Fruit fly (Drosophila melanogaster) whole organism, embryonic: ENCODE measurements around the gene dsd.

ENCODE experiments used
- Ada2b ChIP-seq: fragments of 200-800 bp; sonication (Bioruptor generic); IDR thresholded peaks from 2 replicates; pipeline ENCODE4 v1.3.6; 2022; ENCODE audit warnings: missing biosample characterization, missing genetic modification characterization
- Atf3 ChIP-seq: fragments of 200-800 bp; sonication (Bioruptor generic); optimal IDR thresholded peaks from 3 replicates; lab custom pipeline; 2016; ENCODE audit warnings: missing biosample characterization, missing genetic modification characterization
- Blimp-1 ChIP-seq: fragments of 200-800 bp; sonication (Bioruptor generic); optimal IDR thresholded peaks from 3 replicates; lab custom pipeline; 2018; ENCODE audit warnings: missing biosample characterization, missing genetic modification characterization, mild to moderate bottlenecking, moderate library complexity, missing genetic modification reagents
- CG10543 ChIP-seq: fragments of 200-800 bp; sonication (Bioruptor generic); optimal IDR thresholded peaks from 3 replicates; lab custom pipeline; 2017; ENCODE audit warnings: missing biosample characterization, mild to moderate bottlenecking, missing genetic modification characterization, moderate library complexity
- CG11560 ChIP-seq: fragments of 200-800 bp; sonication (Bioruptor generic); IDR thresholded peaks from 3 replicates; pipeline ENCODE4 v1.3.6; 2022; ENCODE audit warnings: missing biosample characterization, missing genetic modification characterization
- CG12299 ChIP-seq: fragments of 200-800 bp; sonication (Bioruptor generic); optimal IDR thresholded peaks from 2 replicates; lab custom pipeline; 2018; ENCODE audit warnings: missing biosample characterization, mild to moderate bottlenecking, missing genetic modification characterization
- CG12744 ChIP-seq: fragments of 200-800 bp; sonication (Bioruptor generic); optimal IDR thresholded peaks from 2 replicates; lab custom pipeline; 2016; ENCODE audit warnings: missing biosample characterization, missing genetic modification characterization
- CG13296 ChIP-seq: fragments of 200-800 bp; sonication (Bioruptor generic); optimal IDR thresholded peaks from 3 replicates; lab custom pipeline; 2018; ENCODE audit warnings: missing biosample characterization, mild to moderate bottlenecking, missing genetic modification characterization
- CG14014 ChIP-seq: fragments of 200-800 bp; sonication (Bioruptor generic); IDR thresholded peaks from 2 replicates; pipeline ENCODE4 v1.3.6; 2022; ENCODE audit warnings: missing biosample characterization, missing genetic modification characterization
- CG16815 ChIP-seq: fragments of 200-800 bp; sonication (Bioruptor generic); optimal IDR thresholded peaks from 3 replicates; lab custom pipeline; 2017; ENCODE audit warnings: missing biosample characterization, mild to moderate bottlenecking, missing genetic modification characterization
- CG1832 ChIP-seq: fragments of 200-800 bp; sonication (Bioruptor generic); optimal IDR thresholded peaks from 2 replicates; lab custom pipeline; 2017; ENCODE audit warnings: missing biosample characterization, mild to moderate bottlenecking, missing genetic modification characterization, inconsistent platforms
- CG18619 ChIP-seq: fragments of 200-800 bp; sonication (Bioruptor generic); optimal IDR thresholded peaks from 3 replicates; lab custom pipeline; 2017; ENCODE audit warnings: missing biosample characterization, mild to moderate bottlenecking, missing genetic modification characterization
- CG18764 ChIP-seq: fragments of 200-800 bp; sonication (Bioruptor generic); optimal IDR thresholded peaks from 3 replicates; lab custom pipeline; 2016; ENCODE audit warnings: missing biosample characterization, missing genetic modification characterization
- CG2120 ChIP-seq: fragments of 200-800 bp; sonication (Bioruptor generic); optimal IDR thresholded peaks from 3 replicates; lab custom pipeline; 2016; ENCODE audit warnings: missing biosample characterization, missing genetic modification characterization
- CG2875 ChIP-seq: fragments of 200-800 bp; sonication (Bioruptor generic); optimal IDR thresholded peaks from 2 replicates; lab custom pipeline; 2017; ENCODE audit warnings: missing biosample characterization, mild to moderate bottlenecking, missing genetic modification characterization, missing genetic modification reagents
- CG32772 ChIP-seq: fragments of 200-800 bp; sonication (Bioruptor generic); IDR thresholded peaks from 2 replicates; pipeline ENCODE4 v1.3.6; 2022; ENCODE audit warnings: missing biosample characterization, missing genetic modification characterization
- CG3281 ChIP-seq: fragments of 200-800 bp; sonication (Bioruptor generic); optimal IDR thresholded peaks from 3 replicates; lab custom pipeline; 2017; ENCODE audit warnings: missing biosample characterization, mild to moderate bottlenecking, missing genetic modification characterization
- CG33213 ChIP-seq: fragments of 200-800 bp; sonication (Bioruptor generic); optimal IDR thresholded peaks from 3 replicates; lab custom pipeline; 2016; ENCODE audit warnings: missing biosample characterization, missing genetic modification characterization
- CG3407 ChIP-seq: fragments of 200-800 bp; sonication (Bioruptor generic); optimal IDR thresholded peaks from 2 replicates; lab custom pipeline; 2018; ENCODE audit warnings: missing biosample characterization, mild to moderate bottlenecking, missing genetic modification characterization
- CG3995 ChIP-seq: fragments of 200-800 bp; sonication (Bioruptor generic); optimal IDR thresholded peaks from 3 replicates; lab custom pipeline; 2016; ENCODE audit warnings: missing biosample characterization, missing genetic modification characterization
- CG6175 ChIP-seq: fragments of 200-800 bp; sonication (Bioruptor generic); IDR thresholded peaks from 3 replicates; pipeline ENCODE4 v1.3.6; 2022; ENCODE audit warnings: missing biosample characterization, missing genetic modification characterization
- CkIIα-i1 ChIP-seq: fragments of 200-800 bp; sonication (Bioruptor generic); IDR thresholded peaks from 2 replicates; pipeline ENCODE4 v1.3.6; 2022; ENCODE audit warnings: missing biosample characterization, missing genetic modification characterization
- CoRest ChIP-seq: fragments of 200-800 bp; sonication (Bioruptor generic); optimal IDR thresholded peaks from 3 replicates; lab custom pipeline; 2018; ENCODE audit warnings: missing biosample characterization, mild to moderate bottlenecking, missing genetic modification characterization, moderate library complexity
- CrebB ChIP-seq: fragments of 200-800 bp; sonication (Bioruptor generic); optimal IDR thresholded peaks from 3 replicates; lab custom pipeline; 2018; ENCODE audit warnings: missing biosample characterization, mild to moderate bottlenecking, missing genetic modification characterization
- Ets97D ChIP-seq: fragments of 200-800 bp; sonication (Bioruptor generic); optimal IDR thresholded peaks from 3 replicates; lab custom pipeline; 2016; ENCODE audit warnings: missing biosample characterization, missing genetic modification characterization
- GATAe ChIP-seq: fragments of 200-800 bp; sonication (Bioruptor generic); conservative IDR thresholded peaks from 2 replicates; pipeline ENCODE4 v1.3.6; 2022; ENCODE audit warnings: missing biosample characterization, missing genetic modification characterization
- HLH4C ChIP-seq: fragments of 200-800 bp; sonication (Bioruptor generic); IDR thresholded peaks from 3 replicates; pipeline ENCODE4 v1.3.6; 2022; ENCODE audit warnings: missing biosample characterization, missing genetic modification characterization; ENCODE audit not compliant: partially characterized antibody
- Lim3 ChIP-seq: fragments of 200-800 bp; sonication (Bioruptor generic); IDR thresholded peaks from 2 replicates; pipeline ENCODE4 v1.3.6; 2022; ENCODE audit warnings: missing biosample characterization, missing genetic modification characterization
- Med ChIP-seq: fragments of 200-800 bp; sonication (Bioruptor generic); peaks from one replicate; lab custom pipeline; 2016; ENCODE audit warnings: missing biosample characterization, missing genetic modification characterization, mild to moderate bottlenecking, inconsistent platforms, moderate library complexity
- NC2β ChIP-seq: fragments of 200-800 bp; sonication (Bioruptor generic); optimal IDR thresholded peaks from 2 replicates; lab custom pipeline; 2016; ENCODE audit warnings: missing biosample characterization, missing genetic modification characterization
- PHDP ChIP-seq: fragments of 200-800 bp; sonication (Bioruptor generic); optimal IDR thresholded peaks from 3 replicates; lab custom pipeline; 2018; ENCODE audit warnings: missing biosample characterization, mild to moderate bottlenecking, missing genetic modification characterization, moderate library complexity
- Usf ChIP-seq: fragments of 200-800 bp; sonication (Bioruptor generic); optimal IDR thresholded peaks from 2 replicates; lab custom pipeline; 2017; ENCODE audit warnings: missing genotype, missing biosample characterization, missing genetic modification characterization
- ac ChIP-seq: fragments of 200-800 bp; sonication (Bioruptor generic); optimal IDR thresholded peaks from 3 replicates; lab custom pipeline; 2017; ENCODE audit warnings: missing biosample characterization, mild to moderate bottlenecking, missing genetic modification characterization
- esg ChIP-seq: fragments of 200-800 bp; sonication (Bioruptor generic); conservative IDR thresholded peaks from 2 replicates; pipeline ENCODE4 v1.3.6; 2022; ENCODE audit warnings: missing biosample characterization, missing genetic modification characterization
- eyg ChIP-seq: fragments of 200-800 bp; sonication (Bioruptor generic); optimal IDR thresholded peaks from 3 replicates; lab custom pipeline; 2016; ENCODE audit warnings: missing biosample characterization, missing genetic modification characterization
- hbn ChIP-seq: fragments of 200-800 bp; sonication (Bioruptor generic); IDR thresholded peaks from 2 replicates; pipeline ENCODE4 v1.3.6; 2022; ENCODE audit warnings: missing biosample characterization, missing genetic modification characterization; ENCODE audit not compliant: partially characterized antibody
- klu ChIP-seq: fragments of 200-800 bp; sonication (Bioruptor generic); IDR thresholded peaks from 2 replicates; pipeline ENCODE4 v1.3.6; 2022; ENCODE audit warnings: missing biosample characterization, missing genetic modification characterization
- pfk ChIP-seq: fragments of 200-800 bp; sonication (Bioruptor generic); optimal IDR thresholded peaks from 2 replicates; lab custom pipeline; 2018; ENCODE audit warnings: missing biosample characterization, mild to moderate bottlenecking, missing genetic modification characterization, moderate library complexity
- pum ChIP-seq: fragments of 200-800 bp; sonication (Bioruptor generic); optimal IDR thresholded peaks from 2 replicates; lab custom pipeline; 2016; ENCODE audit warnings: missing biosample characterization, missing genetic modification characterization
- row ChIP-seq: fragments of 200-800 bp; sonication (Bioruptor generic); IDR thresholded peaks from 3 replicates; pipeline ENCODE4 v1.3.6; 2022; ENCODE audit warnings: missing biosample characterization, missing genetic modification characterization
- sc ChIP-seq, 3 experiments: fragments of >200 bp in 2 of 3; fragments of 200-800 bp in 1 of 3; sonication (Bioruptor generic) in 1 of 3; optimal IDR thresholded peaks; 2 replicates in 2 of 3; 3 replicates in 1 of 3; lab custom pipeline; 2017; ENCODE audit warnings: mild to moderate bottlenecking in 1 of 3, missing biosample characterization in 1 of 3, missing genetic modification characterization in 1 of 3, missing genetic modification reagents in 1 of 3
- sens ChIP-seq: fragments of 200-800 bp; sonication (Bioruptor generic); peaks from one replicate; lab custom pipeline; 2016; ENCODE audit warnings: missing biosample characterization, missing genetic modification characterization
- sna ChIP-seq: fragments of 200-800 bp; sonication (Bioruptor generic); IDR thresholded peaks from 2 replicates; pipeline ENCODE4 v1.3.6; 2022; ENCODE audit warnings: missing biosample characterization, missing genetic modification characterization; ENCODE audit not compliant: partially characterized antibody
- sob ChIP-seq: fragments of 200-800 bp; sonication (Bioruptor generic); IDR thresholded peaks from 2 replicates; pipeline ENCODE4 v1.3.6; 2022; ENCODE audit warnings: missing biosample characterization, missing genetic modification characterization
- stc ChIP-seq: fragments of 200-800 bp; sonication (Bioruptor generic); IDR thresholded peaks from 2 replicates; pipeline ENCODE4 v1.3.6; 2022; ENCODE audit warnings: missing biosample characterization, missing genetic modification characterization
- tgo ChIP-seq: fragments of 200-800 bp; sonication (Bioruptor generic); IDR thresholded peaks from 3 replicates; pipeline ENCODE4 v1.3.6; 2022; ENCODE audit warnings: missing biosample characterization, missing genetic modification characterization
- trh ChIP-seq: fragments of 200-800 bp; sonication (Bioruptor generic); optimal IDR thresholded peaks from 2 replicates; lab custom pipeline; 2016; ENCODE audit warnings: missing biosample characterization, missing genetic modification characterization
- yki ChIP-seq: fragments of >200 bp; optimal IDR thresholded peaks from 3 replicates; lab custom pipeline; 2018
- zf30C ChIP-seq: fragments of 200-800 bp; sonication (Bioruptor generic); optimal IDR thresholded peaks from 3 replicates; lab custom pipeline; 2018; ENCODE audit warnings: missing biosample characterization, mild to moderate bottlenecking, missing genetic modification characterization

dsd gene

DNA sequence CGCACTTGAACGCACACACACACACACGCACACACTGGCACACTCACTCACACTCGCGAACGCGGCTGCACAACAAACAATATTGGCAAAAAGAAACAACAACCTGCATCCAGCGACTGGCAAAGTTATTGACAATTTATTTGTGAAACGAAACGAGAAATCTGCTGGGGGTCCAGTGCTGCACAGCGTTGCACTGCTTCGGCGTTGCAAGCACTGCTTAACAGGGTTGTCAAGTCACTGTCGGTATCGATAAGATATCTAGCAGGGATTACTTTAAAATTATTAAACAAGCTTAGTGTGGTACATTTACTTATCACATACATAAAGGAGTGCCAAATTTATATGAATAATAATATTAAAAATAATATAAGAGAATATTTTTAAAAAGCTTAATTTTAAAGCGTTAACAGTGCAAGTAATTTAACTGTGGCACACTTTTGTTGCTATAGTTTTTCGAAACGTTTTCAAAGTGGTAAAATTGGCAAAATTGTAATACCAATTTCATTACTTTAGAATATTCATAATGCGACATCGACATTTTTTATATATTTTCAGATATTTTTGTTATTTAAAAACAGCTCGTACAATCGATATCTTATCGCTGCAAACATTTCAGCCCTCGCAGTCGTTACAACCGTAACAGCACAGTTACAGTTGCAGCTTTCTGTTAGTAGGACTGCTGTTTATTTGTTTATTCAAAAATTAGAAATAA is at the start of gene dsd, which contains the start of gene Tusp (continued):
- TF ChIP-seq eyg (GFP tag; lab: Kevin White, UChicago) (no peak), pum (GFP tag; lab: Kevin White, UChicago) (peak; percentile 54), CG2875 (peak; percentile 26), CG3407 (GFP tag; lab: Kevin White, UChicago) (peak; percentile 51), trh (GFP tag; lab: Kevin White, UChicago) (peak; percentile 50), Ets97D (peak; percentile 79), CkIIα-i1 (GFP tag; lab: Robert Waterston, UW) (no peak), CG32772 (peak; percentile 78), row (GFP tag; lab: Robert Waterston, UW) (peak; percentile 91), Ada2b (peak; percentile 48; the same call in 1 of the 2 replicates), stc (GFP tag; lab: Robert Waterston, UW) (peak; percentile 56; the same call in 1 of the 2 replicates), yki (lab: Kevin White, UChicago) (no peak), CG11560 (tag; lab: Robert Waterston, UW) (no peak), NC2β (GFP tag; lab: Kevin White, UChicago) (peak; percentile 42), CG3995 (GFP tag; lab: Kevin White, UChicago) (peak; percentile 39), sc (optimal IDR thresholded peaks at IDR 0.05; lab: Kevin White, UChicago) (no peak), sc (GFP tag; optimal IDR thresholded peaks at IDR 0.05; lab: Kevin White, UChicago) (peak; percentile 25), hbn (GFP tag; lab: Robert Waterston, UW) (peak; percentile 56), sens (GFP tag; lab: Kevin White, UChicago) (peak; percentile 91), Blimp-1 (GFP tag; lab: Kevin White, UChicago) (peak; percentile 61), Lim3 (GFP tag; lab: Robert Waterston, UW) (no peak), zf30C (GFP tag; lab: Kevin White, UChicago) (no peak), CG10543 (GFP tag; lab: Kevin White, UChicago) (peak; percentile 79), sob (GFP tag; lab: Robert Waterston, UW) (peak; percentile 88), CG18619 (GFP tag; lab: Kevin White, UChicago) (peak; percentile 63), CG33213 (peak; percentile 64), CG13296 (GFP tag; lab: Kevin White, UChicago) (peak; percentile 57), CoRest (tag; lab: Kevin White, UChicago) (peak; percentile 75), Atf3 (GFP tag; lab: Kevin White, UChicago) (peak; percentile 58), sna (GFP tag; lab: Robert Waterston, UW) (no peak; the same call in 1 of the 2 replicates), CG16815 (peak; percentile 61), CG1832 (no peak), CrebB (peak; percentile 54), klu (GFP tag; lab: Robert Waterston, UW) (0 out of 2 replicates have a peak, but pooled peaks have one; percentile 36), tgo (peak; percentile 64; the same call in 2 of the 3 replicates), CG6175 (GFP tag; lab: Robert Waterston, UW) (peak; percentile 59; the same call in 1 of the 3 replicates), CG3281 (GFP tag; lab: Kevin White, UChicago) (peak; percentile 57), Usf (GFP tag; lab: Kevin White, UChicago) (peak; percentile 50), PHDP (tag; lab: Kevin White, UChicago) (peak; percentile 64), ac (GFP tag; lab: Kevin White, UChicago) (no peak), CG2120 (GFP tag; lab: Kevin White, UChicago) (peak; percentile 86), CG14014 (GFP tag; lab: Robert Waterston, UW) (peak; percentile 77), HLH4C (GFP tag; lab: Robert Waterston, UW) (peak; percentile 57; the same call in 2 of the 3 replicates), pfk (GFP tag; lab: Kevin White, UChicago) (peak; percentile 75), GATAe (GFP tag; lab: Robert Waterston, UW) (no peak), CG12744 (no peak), CG12299 (tag; lab: Kevin White, UChicago) (peak; percentile 28), Med (GFP tag; lab: Kevin White, UChicago) (peak; percentile 97), CG18764 (GFP tag; lab: Kevin White, UChicago) (peak; percentile 78), esg (GFP tag; lab: Robert Waterston, UW) (0 out of 2 replicates have a peak, but pooled peaks have one; percentile 43)
